Worm (Caenorhabditis elegans): Measurements from ENCODE around the gene Y51H7C.41.

Y51H7C.41 gene

DNA sequence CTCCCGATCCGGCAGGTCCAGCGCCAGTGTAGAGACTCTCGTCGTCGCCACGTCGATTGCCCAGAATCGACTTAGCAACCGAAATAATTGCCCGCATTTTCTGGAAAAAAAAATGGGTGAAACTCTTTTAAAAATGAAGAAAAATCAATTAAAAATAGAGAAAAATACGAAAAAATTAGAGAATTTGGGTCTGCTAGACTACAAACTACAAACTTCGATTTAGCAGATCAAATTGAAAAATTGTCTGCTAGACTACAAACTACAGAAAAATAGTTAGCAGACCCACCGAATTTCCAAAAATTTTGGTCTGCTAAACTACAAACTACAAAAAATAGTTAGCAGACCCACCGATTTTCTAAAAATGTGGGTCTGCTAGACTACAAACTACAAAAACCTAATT lies 28.2 kb upstream of the Y51H7C.41 start, which contains the start of gene rog-1:
TSS of gene rog-1 (minus strand) at position 101 of the 400 bp plus-strand sequence.
- TF ChIP-seq unc-39 (tag; optimal IDR thresholded peaks at IDR 0.05) (no peak), C34F6.9 (tag; optimal IDR thresholded peaks at IDR 0.05) (no peak), dmd-4 (tag; optimal IDR thresholded peaks at IDR 0.05) (no peak)

ce11 chrII:1375627-1376026 lies 27.5 kb upstream of the Y51H7C.41 start:
- TF ChIP-seq lsy-2 (tag; optimal IDR thresholded peaks at IDR 0.05) (peak in 1 of 2 experiments; percentile 35), nhr-129 (tag; optimal IDR thresholded peaks at IDR 0.05) (peak; percentile 45), nhr-10 (tag; optimal IDR thresholded peaks at IDR 0.05) (no peak), F13H6.1 (tag; optimal IDR thresholded peaks at IDR 0.05) (peak; percentile 37)

DNA sequence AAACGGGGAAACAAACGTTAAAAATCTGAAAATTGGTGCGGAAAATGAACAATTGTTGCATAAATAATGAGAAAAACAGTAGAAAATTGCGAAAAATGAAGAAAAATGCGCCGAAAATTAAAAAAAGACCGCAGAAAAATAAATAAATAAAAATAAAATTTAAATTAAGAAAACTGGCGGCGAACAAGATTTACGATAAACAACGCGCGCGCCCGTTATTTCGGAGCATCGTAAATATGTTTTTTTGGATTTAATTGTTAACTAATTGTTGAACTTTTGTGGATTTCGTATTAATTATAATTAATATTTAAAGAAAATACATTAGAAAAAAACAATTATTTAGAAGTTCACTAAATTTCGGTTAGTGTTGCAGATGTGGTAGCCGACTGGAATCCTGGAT lies 26.3 kb upstream of the Y51H7C.41 start:
- TF ChIP-seq unc-55 (GFP tag; optimal IDR thresholded peaks at IDR 0.05) (peak; percentile 30), skn-1 (tag; optimal IDR thresholded peaks at IDR 0.05) (no peak), alr-1 (tag; optimal IDR thresholded peaks at IDR 0.05) (no peak)

DNA sequence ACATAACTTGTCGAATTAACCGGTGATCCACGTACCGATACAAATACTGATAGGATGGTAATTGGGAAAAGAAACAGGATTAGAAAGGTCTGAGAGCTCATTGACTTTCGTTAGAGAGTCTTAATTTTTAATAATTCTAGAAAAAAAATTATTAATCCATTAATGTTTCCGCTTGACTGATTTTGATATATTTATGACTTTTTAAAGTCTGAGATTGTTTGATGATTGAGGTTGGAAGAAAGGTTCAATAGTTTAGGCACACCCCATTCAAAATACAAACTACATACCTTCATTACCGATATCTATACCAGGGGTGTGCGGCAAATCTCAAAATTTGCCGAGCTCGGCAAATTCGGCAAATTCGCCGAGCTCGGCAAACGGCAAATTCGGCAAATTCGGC lies 24.9 kb upstream of the Y51H7C.41 start, which contains the start of gene F54D12.10:
TSS of gene F54D12.10 (minus strand) at position 101 of the 400 bp plus-strand sequence.
- TF ChIP-seq lin-39 (tag; optimal IDR thresholded peaks at IDR 0.05) (no peak), alr-1 (tag; optimal IDR thresholded peaks at IDR 0.05) (no peak), nhr-23 (tag; optimal IDR thresholded peaks at IDR 0.05) (no peak), nhr-129 (tag; optimal IDR thresholded peaks at IDR 0.05) (no peak), peb-1 (tag; optimal IDR thresholded peaks at IDR 0.05) (no peak), nhr-6 (tag; optimal IDR thresholded peaks at IDR 0.05) (no peak), nhr-11 (tag; optimal IDR thresholded peaks at IDR 0.05) (no peak), unc-62 (GFP tag; optimal IDR thresholded peaks at IDR 0.05) (no peak), nhr-21 (tag; optimal IDR thresholded peaks at IDR 0.05) (no peak), sma-3 (GFP tag; optimal IDR thresholded peaks at IDR 0.05) (no peak), nhr-25 (tag; optimal IDR thresholded peaks at IDR 0.05) (no peak), ceh-82 (tag; optimal IDR thresholded peaks at IDR 0.05) (no peak), snpc-4 (tag; optimal IDR thresholded peaks at IDR 0.05) (no peak), mab-5 (tag; optimal IDR thresholded peaks at IDR 0.05) (no peak), skn-1 (tag; optimal IDR thresholded peaks at IDR 0.05) (no peak), mdl-1 (tag; optimal IDR thresholded peaks at IDR 0.05) (no peak), C34F6.9 (tag; optimal IDR thresholded peaks at IDR 0.05) (no peak), unc-39 (tag; optimal IDR thresholded peaks at IDR 0.05) (no peak), sem-4 (tag; optimal IDR thresholded peaks at IDR 0.05) (no peak)

DNA sequence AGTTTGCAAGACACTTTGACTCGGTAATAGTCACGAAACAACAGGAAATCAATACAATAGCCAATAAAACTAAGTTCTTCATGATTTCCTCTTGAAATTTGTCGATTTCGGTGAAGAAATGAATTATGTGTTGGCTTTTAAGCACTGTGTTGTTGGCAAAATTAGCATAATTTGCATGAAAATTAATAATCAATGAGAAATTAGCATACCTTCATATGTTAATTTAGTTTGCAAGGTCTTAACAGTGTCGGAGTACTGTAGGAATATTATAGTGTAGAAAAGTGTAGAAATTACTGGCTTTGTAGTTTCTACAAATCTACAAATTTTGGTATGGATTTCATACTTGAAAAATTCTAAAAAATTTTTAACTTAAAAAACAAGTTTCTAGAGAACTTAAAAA lies 21.5 kb upstream of the Y51H7C.41 start, which contains the start of gene F54D12.9:
TSS of gene F54D12.9 (minus strand) at position 101 of the 400 bp plus-strand sequence.
- no peak for TF ChIP-seq Y55F3AM.14 (GFP tag; optimal IDR thresholded peaks at IDR 0.05)
- no peak for TF ChIP-seq skn-1 (tag; optimal IDR thresholded peaks at IDR 0.05)
- TF ChIP-seq sem-4 (tag; optimal IDR thresholded peaks at IDR 0.05): no peak
- no peak for TF ChIP-seq ceh-82 (tag; optimal IDR thresholded peaks at IDR 0.05)
- TF ChIP-seq nhr-23 (tag; optimal IDR thresholded peaks at IDR 0.05): no peak
- no peak for TF ChIP-seq elt-3 (tag; optimal IDR thresholded peaks at IDR 0.05)
- TF ChIP-seq aly-2 (tag; optimal IDR thresholded peaks at IDR 0.05): no peak
- no peak for TF ChIP-seq egl-27 (tag; optimal IDR thresholded peaks at IDR 0.05)
- no peak for TF ChIP-seq gmeb-1 (tag; optimal IDR thresholded peaks at IDR 0.05)
- TF ChIP-seq dmd-4 (tag; optimal IDR thresholded peaks at IDR 0.05): no peak
- no peak for TF ChIP-seq nhr-6 (tag; optimal IDR thresholded peaks at IDR 0.05)
- TF ChIP-seq unc-55 (GFP tag; optimal IDR thresholded peaks at IDR 0.05): no peak
- TF ChIP-seq ztf-11 (tag; optimal IDR thresholded peaks at IDR 0.05): no peak
- no peak for TF ChIP-seq fos-1 (tag; optimal IDR thresholded peaks at IDR 0.05)
- no peak for TF ChIP-seq crh-2 (tag; optimal IDR thresholded peaks at IDR 0.05)
- TF ChIP-seq ama-1 (optimal IDR thresholded peaks at IDR 0.05): no peak
- TF ChIP-seq C34F6.9 (tag; optimal IDR thresholded peaks at IDR 0.05): no peak
- TF ChIP-seq nhr-77 (tag; optimal IDR thresholded peaks at IDR 0.05): no peak
- TF ChIP-seq mab-5 (tag; optimal IDR thresholded peaks at IDR 0.05): no peak
- TF ChIP-seq ztf-1 (GFP tag; conservative IDR thresholded peaks at IDR 0.05): no peak

Measured in whole organism, L2 larva.